Worm (Caenorhabditis elegans): ENCODE data around the gene C43F9.5.

Gene C43F9.5

DNA sequence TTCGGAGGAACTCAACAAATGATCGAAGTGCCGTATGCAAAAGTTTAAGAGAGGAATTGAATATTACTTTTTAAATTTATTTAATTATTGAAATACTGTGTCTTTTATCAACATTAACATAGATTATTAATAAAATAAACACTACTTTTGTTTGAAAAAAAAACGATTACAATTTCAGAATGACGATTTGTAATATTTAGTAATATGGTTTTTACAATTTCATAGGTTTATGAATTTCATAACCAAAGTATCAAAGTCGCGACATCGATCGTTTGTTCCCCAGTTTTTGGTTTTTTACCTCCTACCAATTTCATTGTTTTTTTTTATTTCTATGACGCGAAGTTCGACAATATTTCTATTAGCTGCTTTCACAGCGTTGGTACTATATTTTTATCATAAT lies 9.4 kb upstream of the C43F9.5 start, which contains the start of gene R09H10.1:
Gene R09H10.1, plus strand, starts transcription at position 301 of the 400 bp plus-strand sequence.
- no peak for TF ChIP-seq W03F9.2 (tag; optimal IDR thresholded peaks at IDR 0.05)

DNA sequence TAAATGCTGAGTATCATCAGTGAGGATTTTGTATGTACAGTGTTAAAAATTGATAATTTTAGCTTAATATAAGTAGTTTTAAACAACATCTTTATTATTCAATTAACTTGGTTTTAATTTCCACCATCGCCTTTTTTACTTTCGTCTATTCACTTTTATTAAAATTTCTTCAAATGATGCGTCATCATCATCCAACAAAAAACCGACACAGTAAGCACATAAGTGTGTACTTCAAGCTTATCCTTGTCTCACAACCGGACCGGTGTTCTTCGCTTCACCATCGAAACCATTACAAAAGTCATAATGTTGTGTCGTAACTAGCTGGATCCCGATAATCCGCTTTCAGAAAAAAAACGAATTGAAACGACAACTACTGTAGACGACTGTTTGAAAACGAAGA lies 6.0 kb upstream of the C43F9.5 start, which contains the start of gene C43F9.11:
Gene C43F9.11, plus strand, starts transcription at position 301 of the 400 bp plus-strand sequence.
- TF ChIP-seq him-1 (tag; optimal IDR thresholded peaks at IDR 0.05), result no peak
- no peak for TF ChIP-seq dao-5 (tag; optimal IDR thresholded peaks at IDR 0.05)
- no peak for TF ChIP-seq W03F9.2 (tag; optimal IDR thresholded peaks at IDR 0.05)

DNA sequence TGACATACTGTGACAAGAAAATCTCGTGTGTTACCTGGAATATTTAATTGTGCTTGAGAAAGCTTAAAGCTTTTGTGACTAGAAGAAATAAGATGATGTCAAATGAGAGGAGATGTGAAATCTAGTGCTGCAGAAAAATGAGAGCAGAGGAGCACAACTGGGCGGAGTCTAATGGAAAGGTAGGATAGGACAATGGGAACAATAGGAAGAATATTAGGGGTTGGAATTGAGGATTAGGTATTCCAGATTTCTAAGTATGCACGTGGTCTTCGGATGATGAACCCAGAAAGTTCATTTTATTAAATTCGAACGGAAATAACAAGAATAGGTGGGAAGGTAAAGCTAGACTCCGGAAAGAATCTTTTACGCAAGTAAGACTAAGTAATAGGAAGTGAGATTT lies 3.0 kb upstream of the C43F9.5 start, which contains the start of gene C43F9.7:
Gene C43F9.7, minus strand, starts transcription at position 101 of the 400 bp plus-strand sequence.
- TF ChIP-seq him-1 (tag; optimal IDR thresholded peaks at IDR 0.05) (no peak), dao-5 (tag; optimal IDR thresholded peaks at IDR 0.05) (no peak), W03F9.2 (tag; optimal IDR thresholded peaks at IDR 0.05) (no peak)

DNA sequence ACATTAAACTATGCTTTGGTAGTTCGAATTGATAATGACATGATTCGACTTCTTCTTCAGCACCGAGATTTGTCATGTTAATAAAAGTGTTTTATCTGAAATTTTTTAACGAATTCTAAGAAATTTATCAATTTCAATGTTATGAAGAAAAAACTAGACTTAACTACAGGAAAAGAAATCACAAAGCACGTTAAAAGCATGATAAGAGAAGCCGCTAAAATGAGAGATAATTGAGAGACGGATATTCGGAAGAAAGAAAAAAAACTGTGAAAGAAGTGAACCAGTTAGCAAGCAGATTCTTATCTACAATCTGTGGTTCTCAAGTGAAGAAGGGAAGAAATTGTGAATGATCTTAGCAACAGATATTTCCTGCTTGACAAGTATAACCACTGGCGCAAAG lies 1.5 kb downstream of the C43F9.5 start, which contains the start of gene C43F9.4:
Gene C43F9.4, minus strand, starts transcription at position 101 of the 400 bp plus-strand sequence.
- TF ChIP-seq dao-5 (tag; optimal IDR thresholded peaks at IDR 0.05), result no peak
- TF ChIP-seq W03F9.2 (tag; optimal IDR thresholded peaks at IDR 0.05), result no peak
- no peak for TF ChIP-seq him-1 (tag; optimal IDR thresholded peaks at IDR 0.05)

DNA sequence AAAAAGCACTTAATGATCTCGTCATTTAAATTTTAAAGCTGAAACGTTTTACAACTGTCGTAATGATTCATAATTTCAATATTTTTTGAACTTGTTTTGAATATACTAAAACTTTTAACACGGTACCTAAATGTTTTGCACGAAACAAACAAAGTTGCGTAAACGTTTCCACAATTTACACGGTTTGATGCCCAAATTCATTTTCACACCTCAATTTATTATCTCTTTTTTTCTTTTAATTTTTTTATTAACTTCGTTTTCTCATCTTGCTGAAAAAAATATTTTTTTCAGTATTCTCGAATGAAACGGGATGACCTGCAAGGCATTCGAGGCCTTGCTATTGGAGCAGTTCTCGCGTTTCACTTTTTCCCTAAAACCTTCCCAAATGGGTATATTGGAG lies 6.3 kb downstream of the C43F9.5 start, which contains the start of gene oac-8:
Gene oac-8, plus strand, starts transcription at position 301 of the 400 bp plus-strand sequence.
- TF ChIP-seq dao-5 (tag; optimal IDR thresholded peaks at IDR 0.05), result no peak

DNA sequence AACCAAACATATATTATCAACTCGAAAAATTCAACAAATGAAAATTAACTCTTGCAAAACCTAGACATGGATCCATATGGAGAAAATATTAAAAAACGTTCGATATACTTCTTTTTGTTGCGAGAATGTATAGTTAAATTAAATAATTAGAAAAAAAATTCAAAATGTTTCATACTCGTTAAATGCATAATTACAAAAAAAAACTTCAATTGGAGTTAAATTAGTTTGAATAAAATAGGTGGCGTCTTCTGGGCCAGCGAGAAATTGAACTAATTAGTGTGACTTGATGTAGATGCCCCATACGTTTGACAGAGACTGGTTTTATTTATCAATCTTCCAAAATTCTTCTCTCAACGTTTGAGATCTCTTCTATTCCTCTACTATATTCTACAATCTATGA lies 12.2 kb downstream of the C43F9.5 start, which contains the start of gene lgc-43:
Gene lgc-43, plus strand, starts transcription at position 301 of the 400 bp plus-strand sequence.
- TF ChIP-seq him-1 (tag; optimal IDR thresholded peaks at IDR 0.05) (no peak), dao-5 (tag; optimal IDR thresholded peaks at IDR 0.05) (no peak), W03F9.2 (tag; optimal IDR thresholded peaks at IDR 0.05) (no peak)

DNA sequence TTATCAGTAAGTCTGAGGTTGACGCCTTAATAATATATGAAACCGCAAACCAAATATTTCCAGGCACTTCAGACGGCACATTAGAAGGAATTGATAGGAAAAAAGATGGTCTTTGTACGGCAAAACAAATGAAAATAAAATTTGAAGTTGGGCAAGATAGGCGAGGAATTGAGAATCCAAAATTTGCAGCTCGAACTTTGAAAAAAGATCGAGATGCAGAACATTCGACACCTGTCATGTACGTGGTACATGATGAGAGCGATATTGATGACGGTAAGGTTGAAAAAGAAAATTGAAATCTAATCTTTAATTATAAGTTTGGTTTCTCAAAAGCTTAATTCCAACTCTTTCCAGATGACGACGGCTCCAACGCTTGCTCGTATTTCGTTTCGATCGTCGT lies 12.9 kb downstream of the C43F9.5 start:
- no peak for TF ChIP-seq dao-5 (tag; optimal IDR thresholded peaks at IDR 0.05)

DNA sequence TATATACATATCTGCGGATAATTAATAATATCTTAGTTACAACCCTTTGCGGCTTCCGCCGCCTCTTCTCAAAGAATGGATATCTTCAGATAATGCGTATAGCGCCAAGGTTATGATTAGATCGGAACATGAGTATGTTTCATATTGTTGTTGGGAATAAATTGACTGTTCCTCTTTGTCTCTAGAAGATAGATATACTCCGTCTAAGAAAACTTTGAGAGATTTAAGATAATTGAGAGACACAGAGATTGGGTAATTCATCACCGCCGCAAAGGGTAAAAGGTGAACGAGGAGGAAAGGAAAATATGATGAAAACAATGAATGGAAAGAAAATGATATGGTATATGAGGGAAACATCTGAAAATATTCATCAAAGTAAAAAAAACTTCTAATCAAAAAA lies 13.9 kb downstream of the C43F9.5 start:
- TF ChIP-seq him-1 (tag; optimal IDR thresholded peaks at IDR 0.05), result no peak
- TF ChIP-seq dao-5 (tag; optimal IDR thresholded peaks at IDR 0.05), result no peak
- TF ChIP-seq W03F9.2 (tag; optimal IDR thresholded peaks at IDR 0.05), result no peak

DNA sequence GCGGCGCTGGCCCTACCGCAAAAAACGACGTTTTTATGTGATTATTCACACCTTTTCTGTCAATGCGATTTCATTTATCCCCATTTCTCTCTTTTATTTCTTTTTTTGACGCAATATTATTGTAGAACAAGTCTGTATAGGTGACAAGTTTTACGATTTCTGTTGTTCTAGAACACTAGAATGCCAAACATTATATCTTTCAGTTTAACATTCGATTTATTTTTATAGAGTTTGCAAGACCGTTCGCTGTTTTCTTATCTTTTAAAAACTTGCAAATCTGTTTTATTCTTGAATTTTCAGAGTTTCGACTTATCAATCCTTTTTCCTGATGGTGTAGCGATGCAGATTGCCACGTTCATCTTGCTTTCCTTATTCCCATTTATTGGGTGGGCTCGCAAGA lies 14.5 kb downstream of the C43F9.5 start, which contains the start of gene efn-2:
Gene efn-2, plus strand, starts transcription at position 301 of the 400 bp plus-strand sequence.
- TF ChIP-seq him-1 (tag; optimal IDR thresholded peaks at IDR 0.05) (no peak), dao-5 (tag; optimal IDR thresholded peaks at IDR 0.05) (no peak), W03F9.2 (tag; optimal IDR thresholded peaks at IDR 0.05) (no peak)

DNA sequence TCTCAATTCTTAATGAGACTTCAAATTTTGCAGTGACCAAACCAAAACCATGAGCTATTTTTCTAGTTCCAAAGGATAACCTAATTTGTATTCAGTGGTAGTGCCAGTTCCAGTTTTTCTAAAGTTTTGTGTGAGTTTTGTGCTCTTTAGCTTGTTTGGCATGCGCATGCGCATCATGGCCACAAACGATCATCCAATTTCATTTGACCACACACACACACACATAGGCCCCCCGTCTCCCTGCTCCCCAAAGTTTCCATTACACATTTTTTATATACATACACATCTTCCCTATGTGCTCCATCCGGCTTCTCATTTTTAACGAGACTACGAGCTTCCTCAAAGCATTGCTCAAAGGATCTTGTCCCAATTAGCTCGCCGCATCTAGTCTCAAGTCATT lies 16.1 kb downstream of the C43F9.5 start:
- TF ChIP-seq him-1 (tag; optimal IDR thresholded peaks at IDR 0.05) (no peak), W03F9.2 (tag; optimal IDR thresholded peaks at IDR 0.05) (no peak), dao-5 (tag; optimal IDR thresholded peaks at IDR 0.05) (no peak)

DNA sequence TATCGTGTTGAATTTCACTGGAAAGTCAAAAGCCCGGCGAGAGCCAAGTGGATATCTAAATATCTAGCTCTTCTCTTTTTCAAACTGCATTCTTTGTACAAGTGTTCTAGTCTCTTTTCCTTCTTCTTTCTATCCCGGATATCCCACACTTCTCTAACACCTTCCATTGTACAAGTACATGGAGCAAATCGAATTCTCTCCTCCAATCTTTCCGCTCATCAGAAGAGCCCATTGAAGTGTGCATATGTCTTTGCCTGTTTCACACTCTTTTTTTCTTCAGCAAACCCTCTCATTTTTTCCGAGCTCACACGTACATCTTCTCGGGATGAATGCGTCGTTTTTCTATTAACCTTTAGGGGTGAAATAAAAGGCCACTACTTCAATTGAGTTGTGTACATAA lies 17.1 kb downstream of the C43F9.5 start:
- no peak for TF ChIP-seq W03F9.2 (tag; optimal IDR thresholded peaks at IDR 0.05)
- no peak for TF ChIP-seq dao-5 (tag; optimal IDR thresholded peaks at IDR 0.05)
- no peak for TF ChIP-seq him-1 (tag; optimal IDR thresholded peaks at IDR 0.05)

DNA sequence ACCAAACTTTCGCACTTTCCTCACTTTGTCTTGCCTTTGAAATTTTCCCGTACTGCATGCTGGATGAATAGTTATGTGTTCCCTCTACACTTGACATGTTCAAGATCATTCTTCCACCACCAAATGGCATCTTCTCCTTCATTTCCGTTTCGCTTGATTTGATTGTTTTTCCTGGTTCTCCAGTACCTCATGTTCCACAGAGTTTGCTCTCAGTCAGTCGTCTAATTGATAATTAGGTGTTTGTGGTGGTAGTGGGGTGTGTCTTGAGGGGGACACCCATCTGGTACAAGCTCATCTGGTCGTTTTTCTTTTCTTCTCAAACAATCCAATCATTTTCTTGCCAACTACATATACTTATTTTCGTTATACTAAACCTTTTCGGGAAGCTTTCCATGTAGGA lies 19.5 kb downstream of the C43F9.5 start:
- TF ChIP-seq him-1 (tag; optimal IDR thresholded peaks at IDR 0.05) (no peak), dao-5 (tag; optimal IDR thresholded peaks at IDR 0.05) (no peak), W03F9.2 (tag; optimal IDR thresholded peaks at IDR 0.05) (no peak)

DNA sequence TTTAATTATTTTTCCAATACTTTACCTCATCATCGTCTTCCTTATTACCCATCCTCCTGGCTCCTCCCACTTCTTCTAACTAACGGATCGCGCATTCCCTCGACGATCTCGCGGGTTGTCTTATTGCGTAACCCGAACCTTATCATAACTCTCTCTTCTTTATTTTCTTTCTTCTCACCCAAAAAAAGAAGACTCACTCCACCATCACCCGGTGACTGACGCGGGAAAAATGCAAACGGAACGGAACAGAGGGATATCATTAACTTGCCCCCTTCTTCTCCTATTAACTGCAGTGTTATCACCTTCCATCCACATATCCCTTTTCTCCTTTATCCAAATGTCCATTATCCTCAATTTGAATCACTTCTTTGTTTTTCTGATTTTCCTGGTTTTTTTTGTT lies 20.5 kb downstream of the C43F9.5 start:
- TF ChIP-seq W03F9.2 (tag; optimal IDR thresholded peaks at IDR 0.05) (no peak), dao-5 (tag; optimal IDR thresholded peaks at IDR 0.05) (no peak), him-1 (tag; optimal IDR thresholded peaks at IDR 0.05) (no peak)

DNA sequence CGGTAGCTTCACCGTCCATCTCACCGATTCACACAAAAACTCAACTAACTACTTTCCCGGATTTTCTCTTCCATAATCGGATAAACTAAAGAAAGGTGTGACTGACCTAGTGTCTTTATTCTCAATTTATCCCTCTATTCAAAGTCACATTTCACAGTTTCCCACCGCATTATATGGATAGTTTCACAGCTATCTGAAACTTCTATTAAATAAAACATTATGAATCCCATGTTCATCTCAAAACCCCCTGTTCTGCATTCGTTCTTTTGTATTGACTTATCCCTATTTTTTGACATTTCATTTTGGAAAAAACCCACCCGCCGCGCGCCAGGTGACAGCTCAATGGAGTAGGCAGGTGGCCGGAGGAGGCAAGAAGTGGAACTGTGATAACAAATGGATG lies 22.7 kb downstream of the C43F9.5 start:
- TF ChIP-seq dao-5 (tag; optimal IDR thresholded peaks at IDR 0.05) (no peak), W03F9.2 (tag; optimal IDR thresholded peaks at IDR 0.05) (no peak), him-1 (tag; optimal IDR thresholded peaks at IDR 0.05) (no peak)

DNA sequence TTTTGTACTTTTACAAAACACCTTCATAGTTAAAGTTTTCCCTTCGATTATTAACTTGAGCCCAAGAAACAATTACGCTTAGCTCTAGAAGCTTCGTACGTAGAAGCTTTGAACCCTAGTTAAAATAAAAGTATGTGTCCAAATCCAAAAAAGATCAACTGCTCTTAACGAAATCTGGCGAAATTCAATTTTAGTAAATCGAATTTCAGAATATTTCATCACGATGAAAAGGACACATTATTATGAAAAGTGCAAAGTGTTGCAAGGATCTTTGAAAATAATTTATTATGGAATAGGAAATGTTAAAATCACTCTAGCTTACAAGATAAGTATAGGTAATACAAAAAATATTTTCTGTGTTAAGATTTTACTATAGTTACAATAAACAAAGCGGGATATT lies 25.3 kb downstream of the C43F9.5 start:
- TF ChIP-seq dao-5 (tag; optimal IDR thresholded peaks at IDR 0.05) (no peak), him-1 (tag; optimal IDR thresholded peaks at IDR 0.05) (no peak), W03F9.2 (tag; optimal IDR thresholded peaks at IDR 0.05) (no peak)
